Fruit fly (Drosophila melanogaster): ENCODE data around the gene CG8188.

Gene CG8188

DNA sequence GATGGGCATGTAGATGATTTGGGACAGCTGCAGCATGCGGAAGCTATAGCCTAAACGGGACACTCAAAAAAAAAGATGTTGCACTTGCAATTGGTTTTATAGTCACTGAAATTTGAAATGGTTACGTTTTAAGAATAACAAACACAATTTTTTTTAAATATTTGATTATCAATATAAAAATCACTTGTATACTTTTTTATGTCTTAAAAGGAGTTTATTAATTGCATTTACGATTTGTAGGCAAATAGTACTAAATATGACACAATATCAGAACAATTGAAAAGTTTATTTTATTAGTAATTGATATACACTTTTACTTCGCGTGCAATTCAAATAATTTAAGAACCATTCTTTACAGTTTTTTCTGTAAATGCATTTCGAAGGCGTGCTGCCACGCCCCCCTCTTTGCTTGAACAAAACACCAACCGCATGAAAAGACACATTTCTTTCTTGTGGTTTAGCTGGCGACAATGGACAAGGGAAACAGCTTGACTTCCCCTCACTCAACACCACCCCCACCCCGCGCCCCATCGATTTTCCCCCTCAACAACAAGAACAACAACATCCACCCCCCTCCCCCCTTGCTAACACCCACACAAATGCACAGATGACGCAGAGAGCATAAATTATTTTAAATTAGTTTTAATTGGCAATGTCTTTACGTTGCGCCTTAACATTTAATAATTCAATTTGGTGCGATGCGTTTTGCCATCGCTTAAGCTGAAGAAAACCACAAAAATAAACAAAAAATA is 14.2 kb upstream of the CG8188 start (continued):
- TF ChIP-seq tll (GFP tag; optimal IDR thresholded peaks at IDR 0.05) (no peak), fru (optimal IDR thresholded peaks at IDR 0.05) (no peak), CG3847 (GFP tag; IDR thresholded peaks at IDR 0.05) (no peak), CG1233 (GFP tag; optimal IDR thresholded peaks at IDR 0.05) (no peak), dm (GFP tag; optimal IDR thresholded peaks at IDR 0.05) (no peak), Ets97D (GFP tag; optimal IDR thresholded peaks at IDR 0.05) (no peak), MESR4 (GFP tag; optimal IDR thresholded peaks at IDR 0.05) (no peak), CG17829 (tag; optimal IDR thresholded peaks at IDR 0.05) (no peak), bigmax (GFP tag; optimal IDR thresholded peaks at IDR 0.05) (no peak), CG18262 (tag; optimal IDR thresholded peaks at IDR 0.05) (peak; percentile 59), gcm2 (GFP tag; optimal IDR thresholded peaks at IDR 0.05) (no peak), ssp (GFP tag; IDR thresholded peaks at IDR 0.05) (no peak), CG10267 (tag; optimal IDR thresholded peaks at IDR 0.05) (peak; percentile 18), grn (GFP tag; optimal IDR thresholded peaks at IDR 0.05) (no peak), CG16815 (GFP tag; optimal IDR thresholded peaks at IDR 0.05) (no peak), vnd (GFP tag; IDR thresholded peaks at IDR 0.05; ENCODE audit: partially characterized antibody) (no peak), CG10565 (GFP tag; optimal IDR thresholded peaks at IDR 0.05) (no peak), CG11398 (GFP tag; optimal IDR thresholded peaks at IDR 0.05) (no peak), tgo (GFP tag; IDR thresholded peaks at IDR 0.05) (no peak), crc (GFP tag; optimal IDR thresholded peaks at IDR 0.05) (no peak), CG4820 (GFP tag; optimal IDR thresholded peaks at IDR 0.05) (no peak), Rx (GFP tag; IDR thresholded peaks at IDR 0.05) (no peak), Side (GFP tag; optimal IDR thresholded peaks at IDR 0.05) (no peak), sr (GFP tag; IDR thresholded peaks at IDR 0.05) (peak; percentile 81), CG3065 (GFP tag; optimal IDR thresholded peaks at IDR 0.05) (no peak), Oli (tag; optimal IDR thresholded peaks at IDR 0.05) (peak; percentile 7), CG10321 (GFP tag; IDR thresholded peaks at IDR 0.05) (no peak), Sry-δ (GFP tag; optimal IDR thresholded peaks at IDR 0.05) (no peak), CG17385 (GFP tag; optimal IDR thresholded peaks at IDR 0.05) (no peak), kah (GFP tag; optimal IDR thresholded peaks at IDR 0.05) (no peak), CG12236 (GFP tag; optimal IDR thresholded peaks at IDR 0.05) (no peak), Atf6 (GFP tag; IDR thresholded peaks at IDR 0.05) (no peak), Atf3 (GFP tag; optimal IDR thresholded peaks at IDR 0.05) (no peak), nmo (GFP tag; optimal IDR thresholded peaks at IDR 0.05) (peak; percentile 3), Ptx1 (GFP tag; IDR thresholded peaks at IDR 0.05) (no peak), ttk (GFP tag; IDR thresholded peaks at IDR 0.05) (no peak), ftz-f1 (GFP tag; optimal IDR thresholded peaks at IDR 0.05) (no peak), NFAT (GFP tag; IDR thresholded peaks at IDR 0.05) (no peak), CG9932 (GFP tag; IDR thresholded peaks at IDR 0.05) (no peak), al (GFP tag; IDR thresholded peaks at IDR 0.05) (no peak), dmrt99B (tag; optimal IDR thresholded peaks at IDR 0.05) (peak; percentile 42), org-1 (GFP tag; optimal IDR thresholded peaks at IDR 0.05) (no peak), Max (GFP tag; optimal IDR thresholded peaks at IDR 0.05) (no peak), disco-r (GFP tag; optimal IDR thresholded peaks at IDR 0.05) (no peak), CG7271 (tag; optimal IDR thresholded peaks at IDR 0.05) (no peak), sob (GFP tag; IDR thresholded peaks at IDR 0.05) (no peak), Sox100B (GFP tag; optimal IDR thresholded peaks at IDR 0.05) (peak; percentile 59), ato (GFP tag; IDR thresholded peaks at IDR 0.05; ENCODE audit: partially characterized antibody) (no peak), CG2116 (GFP tag; optimal IDR thresholded peaks at IDR 0.05) (no peak), Elba2 (GFP tag; optimal IDR thresholded peaks at IDR 0.05) (no peak), CG17361 (GFP tag; IDR thresholded peaks at IDR 0.05) (0 out of 3 replicates have a peak, but pooled peaks have one; percentile 24), pb (GFP tag; optimal IDR thresholded peaks at IDR 0.05) (no peak)
